Fruit fly (Drosophila melanogaster) whole organism, embryonic: ENCODE data around the gene CG7231.

Source experiments
- Blimp-1 ChIP-seq: fragments of 200-800 bp; sonication (Bioruptor generic); optimal IDR thresholded peaks from 3 replicates; lab custom pipeline; 2018; ENCODE audit warnings: missing biosample characterization, missing genetic modification characterization, mild to moderate bottlenecking, moderate library complexity, missing genetic modification reagents
- CG10654 ChIP-seq: fragments of 200-800 bp; sonication (Bioruptor generic); optimal IDR thresholded peaks from 2 replicates; lab custom pipeline; 2016; ENCODE audit warnings: missing biosample characterization, missing genetic modification characterization
- CG10979 ChIP-seq: fragments of 200-800 bp; sonication (Bioruptor generic); optimal IDR thresholded peaks from 2 replicates; lab custom pipeline; 2018; ENCODE audit warnings: missing biosample characterization, mild to moderate bottlenecking, missing genetic modification characterization, moderate library complexity
- CG11504 ChIP-seq: fragments of 200-800 bp; sonication (Bioruptor generic); optimal IDR thresholded peaks from 3 replicates; lab custom pipeline; 2019; ENCODE audit warnings: missing biosample characterization, mild to moderate bottlenecking, missing genetic modification characterization, moderate library complexity
- CG12391 ChIP-seq: fragments of 200-800 bp; sonication (Bioruptor generic); optimal IDR thresholded peaks from 3 replicates; lab custom pipeline; 2018; ENCODE audit warnings: missing biosample characterization, mild to moderate bottlenecking, missing genetic modification characterization, moderate library complexity
- CG13424 ChIP-seq: fragments of 200-800 bp; sonication (Bioruptor generic); optimal IDR thresholded peaks from 2 replicates; lab custom pipeline; 2019; ENCODE audit warnings: missing biosample characterization, mild to moderate bottlenecking, missing genetic modification characterization, moderate library complexity
- CG14667 ChIP-seq: fragments of 200-800 bp; sonication (Bioruptor generic); IDR thresholded peaks from 2 replicates; pipeline ENCODE4 v1.3.6; 2022; ENCODE audit warnings: missing biosample characterization, missing genetic modification characterization
- CG15269 ChIP-seq: fragments of 200-800 bp; sonication (Bioruptor generic); optimal IDR thresholded peaks from 2 replicates; lab custom pipeline; 2018; ENCODE audit warnings: missing biosample characterization, mild to moderate bottlenecking, missing genetic modification characterization, moderate library complexity
- CG1603 ChIP-seq: fragments of 200-800 bp; sonication (Bioruptor generic); optimal IDR thresholded peaks from 2 replicates; lab custom pipeline; 2019; ENCODE audit warnings: missing biosample characterization, mild to moderate bottlenecking, missing genetic modification characterization, moderate library complexity
- CG17361 ChIP-seq: fragments of 200-800 bp; sonication (Bioruptor generic); IDR thresholded peaks from 3 replicates; pipeline ENCODE4 v1.3.6; 2022; ENCODE audit warnings: missing biosample characterization, missing genetic modification characterization
- CG18262 ChIP-seq: fragments of 200-800 bp; optimal IDR thresholded peaks from 3 replicates; lab custom pipeline; 2019; ENCODE audit warnings: missing biosample characterization, mild to moderate bottlenecking, missing genetic modification characterization, moderate library complexity
- CG2678 ChIP-seq: fragments of 200-800 bp; sonication (Bioruptor generic); optimal IDR thresholded peaks from 3 replicates; lab custom pipeline; 2019; ENCODE audit warnings: missing biosample characterization, mild to moderate bottlenecking, missing genetic modification characterization, moderate library complexity
- CG30403 ChIP-seq: fragments of 200-800 bp; sonication (Bioruptor generic); optimal IDR thresholded peaks from 3 replicates; lab custom pipeline; 2016; ENCODE audit warnings: missing biosample characterization, missing genetic modification characterization
- CG31441 ChIP-seq: fragments of 200-800 bp; sonication (Bioruptor generic); IDR thresholded peaks from 2 replicates; pipeline ENCODE4 v1.3.6; 2022; ENCODE audit warnings: missing biosample characterization, missing genetic modification characterization
- CG3163 ChIP-seq: fragments of 200-800 bp; sonication (Bioruptor generic); optimal IDR thresholded peaks from 3 replicates; lab custom pipeline; 2016; ENCODE audit warnings: missing biosample characterization, missing genetic modification characterization
- CG32532 ChIP-seq: fragments of 200-800 bp; sonication (Bioruptor generic); IDR thresholded peaks from 2 replicates; pipeline ENCODE4 v1.3.6; 2022; ENCODE audit warnings: missing biosample characterization, missing genetic modification characterization
- CG3281 ChIP-seq: fragments of 200-800 bp; sonication (Bioruptor generic); optimal IDR thresholded peaks from 3 replicates; lab custom pipeline; 2017; ENCODE audit warnings: missing biosample characterization, mild to moderate bottlenecking, missing genetic modification characterization
- CG3726 ChIP-seq: fragments of 200-800 bp; sonication (Bioruptor generic); IDR thresholded peaks from 3 replicates; pipeline ENCODE4, ENCODE4 v1.3.6; 2022; ENCODE audit warnings: missing biosample characterization, missing genetic modification characterization
- CG43689 ChIP-seq: fragments of 200-800 bp; sonication (Bioruptor generic); IDR thresholded peaks from 2 replicates; pipeline ENCODE4 v1.3.6; 2022; ENCODE audit warnings: missing biosample characterization, missing genetic modification characterization
- CG7271 ChIP-seq: fragments of 200-800 bp; sonication (Bioruptor generic); optimal IDR thresholded peaks from 2 replicates; lab custom pipeline; 2018; ENCODE audit warnings: missing biosample characterization, mild to moderate bottlenecking, missing genetic modification characterization, moderate library complexity
- CG7556 ChIP-seq: fragments of 200-800 bp; sonication (Bioruptor generic); optimal IDR thresholded peaks from 2 replicates; lab custom pipeline; 2017; ENCODE audit warnings: missing biosample characterization, mild to moderate bottlenecking, missing genetic modification characterization
- CG7839 ChIP-seq: fragments of 200-800 bp; sonication (Bioruptor generic); optimal IDR thresholded peaks from 3 replicates; lab custom pipeline; 2018; ENCODE audit warnings: missing biosample characterization, mild to moderate bottlenecking, missing genetic modification characterization, moderate library complexity
- CG7928 ChIP-seq: fragments of 200-800 bp; sonication (Bioruptor generic); optimal IDR thresholded peaks from 2 replicates; lab custom pipeline; 2017; ENCODE audit warnings: missing biosample characterization, mild to moderate bottlenecking, missing genetic modification characterization
- CG9437 ChIP-seq: fragments of 200-800 bp; sonication (Bioruptor generic); optimal IDR thresholded peaks from 2 replicates; lab custom pipeline; 2018; ENCODE audit warnings: missing biosample characterization, mild to moderate bottlenecking, missing genetic modification characterization
- Drgx ChIP-seq: fragments of 200-800 bp; sonication (Bioruptor generic); IDR thresholded peaks from 2 replicates; pipeline ENCODE4 v1.3.6; 2022; ENCODE audit warnings: missing biosample characterization, missing genetic modification characterization
- Hr51 ChIP-seq, 2 experiments: fragments of 200-800 bp; sonication (Bioruptor generic); optimal IDR thresholded peaks; 2 replicates in 1 of 2; 3 replicates in 1 of 2; lab custom pipeline; 2016 to 2018; ENCODE audit warnings: missing biosample characterization in 2 of 2, missing genetic modification characterization in 2 of 2, mild to moderate bottlenecking in 1 of 2, moderate library complexity in 1 of 2
- MTF-1 ChIP-seq: fragments of 200-800 bp; sonication (Bioruptor generic); optimal IDR thresholded peaks from 2 replicates; lab custom pipeline; 2018; ENCODE audit warnings: missing biosample characterization, mild to moderate bottlenecking, missing genetic modification characterization, borderline replicate concordance
- Med ChIP-seq: fragments of 200-800 bp; sonication (Bioruptor generic); peaks from one replicate; lab custom pipeline; 2016; ENCODE audit warnings: missing biosample characterization, missing genetic modification characterization, mild to moderate bottlenecking, inconsistent platforms, moderate library complexity
- Oaz ChIP-seq: fragments of 200-800 bp; sonication (Bioruptor generic); IDR thresholded peaks from 2 replicates; pipeline ENCODE4 v1.3.6; 2022; ENCODE audit warnings: missing biosample characterization, missing genetic modification characterization
- PHDP ChIP-seq: fragments of 200-800 bp; sonication (Bioruptor generic); optimal IDR thresholded peaks from 3 replicates; lab custom pipeline; 2018; ENCODE audit warnings: missing biosample characterization, mild to moderate bottlenecking, missing genetic modification characterization, moderate library complexity
- Sox100B ChIP-seq: fragments of 200-800 bp; sonication (Bioruptor generic); optimal IDR thresholded peaks from 3 replicates; lab custom pipeline; 2018; ENCODE audit warnings: missing biosample characterization, mild to moderate bottlenecking, missing genetic modification characterization
- Sox102F ChIP-seq: fragments of 200-800 bp; sonication (Bioruptor generic); optimal IDR thresholded peaks from 2 replicates; lab custom pipeline; 2018; ENCODE audit warnings: missing biosample characterization, mild to moderate bottlenecking, missing genetic modification characterization, moderate library complexity
- Ssrp ChIP-seq: fragments of 200-800 bp; sonication (Bioruptor generic); optimal IDR thresholded peaks from 2 replicates; lab custom pipeline; 2018; ENCODE audit warnings: missing biosample characterization, mild to moderate bottlenecking, missing genetic modification characterization, moderate library complexity
- amos ChIP-seq: fragments of 200-800 bp; sonication (Bioruptor generic); IDR thresholded peaks from 2 replicates; pipeline ENCODE4 v1.3.6; 2022; ENCODE audit warnings: missing biosample characterization, missing genetic modification characterization; ENCODE audit not compliant: partially characterized antibody
- dmrt99B ChIP-seq: fragments of 200-800 bp; sonication (Bioruptor generic); optimal IDR thresholded peaks from 2 replicates; lab custom pipeline; 2018; ENCODE audit warnings: missing biosample characterization, mild to moderate bottlenecking, missing genetic modification characterization, moderate library complexity
- dysf ChIP-seq: fragments of 200-800 bp; sonication (Bioruptor generic); IDR thresholded peaks from 3 replicates; pipeline ENCODE4 v1.3.6; 2022; ENCODE audit warnings: missing biosample characterization, missing genetic modification characterization
- ewg ChIP-seq: fragments of 200-800 bp; sonication (Bioruptor generic); optimal IDR thresholded peaks from 3 replicates; lab custom pipeline; 2017; ENCODE audit warnings: mild to moderate bottlenecking, missing biosample characterization, missing genetic modification reagents, missing genetic modification characterization
- gem ChIP-seq: fragments of 200-800 bp; sonication (Bioruptor generic); optimal IDR thresholded peaks from 2 replicates; lab custom pipeline; 2019; ENCODE audit warnings: missing biosample characterization, mild to moderate bottlenecking, missing genetic modification characterization, moderate library complexity
- gsb ChIP-seq: fragments of 200-800 bp; sonication (Bioruptor generic); IDR thresholded peaks from 2 replicates; pipeline ENCODE4 v1.3.6; 2022; ENCODE audit warnings: missing biosample characterization, missing genetic modification characterization
- hbn ChIP-seq: fragments of 200-800 bp; sonication (Bioruptor generic); IDR thresholded peaks from 2 replicates; pipeline ENCODE4 v1.3.6; 2022; ENCODE audit warnings: missing biosample characterization, missing genetic modification characterization; ENCODE audit not compliant: partially characterized antibody
- nerfin-2 ChIP-seq: fragments of 200-800 bp; sonication (Bioruptor generic); IDR thresholded peaks from 2 replicates; pipeline ENCODE4 v1.3.6; 2022; ENCODE audit warnings: missing biosample characterization, missing genetic modification characterization; ENCODE audit not compliant: partially characterized antibody
- nmo ChIP-seq: fragments of 200-800 bp; sonication (Bioruptor generic); optimal IDR thresholded peaks from 2 replicates; lab custom pipeline; 2018; ENCODE audit warnings: missing biosample characterization, mild to moderate bottlenecking, missing genetic modification characterization, moderate library complexity
- otp ChIP-seq: fragments of 200-800 bp; sonication (Bioruptor generic); IDR thresholded peaks from 3 replicates; pipeline ENCODE4, ENCODE4 v1.3.6; 2022; ENCODE audit warnings: missing biosample characterization, missing genetic modification characterization
- phol ChIP-seq: fragments of 200-800 bp; sonication (Bioruptor generic); optimal IDR thresholded peaks from 3 replicates; lab custom pipeline; 2018; ENCODE audit warnings: missing biosample characterization, mild to moderate bottlenecking, missing genetic modification characterization, moderate library complexity
- row ChIP-seq: fragments of 200-800 bp; sonication (Bioruptor generic); IDR thresholded peaks from 3 replicates; pipeline ENCODE4 v1.3.6; 2022; ENCODE audit warnings: missing biosample characterization, missing genetic modification characterization
- schlank ChIP-seq: fragments of 200-800 bp; sonication (Bioruptor generic); optimal IDR thresholded peaks from 2 replicates; lab custom pipeline; 2018; ENCODE audit warnings: missing biosample characterization, mild to moderate bottlenecking, missing genetic modification characterization
- sr ChIP-seq: fragments of 200-800 bp; sonication (Bioruptor generic); IDR thresholded peaks from 3 replicates; pipeline ENCODE4 v1.3.6; 2022; ENCODE audit warnings: missing biosample characterization, missing genetic modification characterization
- usp ChIP-seq: fragments of >200 bp; optimal IDR thresholded peaks from 2 replicates; lab custom pipeline; 2017; ENCODE audit warnings: missing biosample characterization, missing genetic modification characterization

Gene CG7231

dm6 chr2L:7967645-7968044, 16.1 kb upstream of the CG7231 start (continued):
- TF ChIP-seq hbn (GFP tag; lab: Robert Waterston, UW), result no peak
- 0 out of 3 replicates have a peak, but pooled peaks have one; percentile 12 for TF ChIP-seq sr (GFP tag; lab: Robert Waterston, UW)
- TF ChIP-seq CG14667 (GFP tag; lab: Robert Waterston, UW), result no peak
- TF ChIP-seq CG10654, result no peak
- no peak for TF ChIP-seq Sox102F (GFP tag; lab: Kevin White, UChicago)
- TF ChIP-seq Oaz (GFP tag; lab: Robert Waterston, UW), result no peak
- no peak for TF ChIP-seq usp (GFP tag; lab: Kevin White, UChicago)
- no peak for TF ChIP-seq MTF-1 (GFP tag; lab: Kevin White, UChicago)
- no peak for TF ChIP-seq gsb (GFP tag; lab: Robert Waterston, UW)
- no peak for TF ChIP-seq CG3726
- TF ChIP-seq CG7928 (GFP tag; lab: Kevin White, UChicago), result no peak
- peak; percentile 16; the same call in 1 of the 2 replicates for TF ChIP-seq CG32532 (GFP tag; lab: Robert Waterston, UW)
- no peak for TF ChIP-seq CG7271 (tag; lab: Kevin White, UChicago)
- TF ChIP-seq otp (GFP tag; lab: Robert Waterston, UW), result no peak
- TF ChIP-seq nerfin-2 (GFP tag; lab: Robert Waterston, UW), result no peak

- TF ChIP-seq CG43689 (GFP tag; lab: Robert Waterston, UW), result no peak
- TF ChIP-seq Blimp-1 (GFP tag; lab: Kevin White, UChicago), result peak; percentile 20
- TF ChIP-seq Sox100B, result peak; percentile 5
- peak; percentile 58 for TF ChIP-seq Drgx (GFP tag; lab: Robert Waterston, UW)
- TF ChIP-seq amos (GFP tag; lab: Robert Waterston, UW), result no peak
- TF ChIP-seq phol (tag; lab: Kevin White, UChicago), result peak; percentile 21
- peak; percentile 11 for TF ChIP-seq CG18262
- peak; percentile 4 for TF ChIP-seq Sox102F (GFP tag; lab: Kevin White, UChicago)
- TF ChIP-seq CG2678 (tag; lab: Kevin White, UChicago), result peak; percentile 45
- TF ChIP-seq CG13424 (tag; lab: Kevin White, UChicago), result peak; percentile 13
- TF ChIP-seq dmrt99B, result peak; percentile 35
- TF ChIP-seq CG11504 (tag; lab: Kevin White, UChicago), result peak; percentile 41
- peak; percentile 11 for TF ChIP-seq CG7556 (GFP tag; lab: Kevin White, UChicago)
- TF ChIP-seq CG17361 (GFP tag; lab: Robert Waterston, UW), result peak; percentile 46; the same call in 2 of the 3 replicates
- TF ChIP-seq CG30403 (GFP tag; lab: Kevin White, UChicago), result peak; percentile 18
- peak; percentile 37; the same call in 1 of the 3 replicates for TF ChIP-seq dysf (GFP tag; lab: Robert Waterston, UW)
- TF ChIP-seq nmo (GFP tag; lab: Kevin White, UChicago), result peak; percentile 8
- peak; percentile 25 for TF ChIP-seq ewg (GFP tag; lab: Kevin White, UChicago)
- no peak for TF ChIP-seq CG3281 (GFP tag; lab: Kevin White, UChicago)
- peak; percentile 17 for TF ChIP-seq CG15269 (tag; lab: Kevin White, UChicago)
- peak in 1 of 2 experiments; percentile 7 for TF ChIP-seq Hr51 (GFP tag; optimal IDR thresholded peaks at IDR 0.05; lab: Kevin White, UChicago)
- no peak for TF ChIP-seq CG1603
- peak; percentile 15 for TF ChIP-seq Med (GFP tag; lab: Kevin White, UChicago)
- TF ChIP-seq schlank (tag; lab: Kevin White, UChicago), result no peak
- peak; percentile 21; the same call in 1 of the 2 replicates for TF ChIP-seq CG31441 (GFP tag; lab: Robert Waterston, UW)
- TF ChIP-seq PHDP (tag; lab: Kevin White, UChicago), result peak; percentile 24
- TF ChIP-seq CG10979, result peak; percentile 5
- no peak for TF ChIP-seq CG3163 (GFP tag; lab: Kevin White, UChicago)
- TF ChIP-seq CG7839 (tag; lab: Kevin White, UChicago), result peak; percentile 28
- TF ChIP-seq CG9437 (GFP tag; lab: Kevin White, UChicago), result peak; percentile 2
- peak; percentile 53 for TF ChIP-seq gem (tag; lab: Kevin White, UChicago)
- peak; percentile 10 for TF ChIP-seq CG12391 (tag; lab: Kevin White, UChicago)
- no peak for TF ChIP-seq Ssrp (tag; lab: Kevin White, UChicago)
- TF ChIP-seq row (GFP tag; lab: Robert Waterston, UW), result peak; percentile 23; the same call in 1 of the 3 replicates
Measured at dm6 chr2L:7968054-7968453, 15.7 kb upstream of the CG7231 start.
